Worm (Caenorhabditis elegans): Measurements from ENCODE around the gene C07H4.1.

C07H4.1 gene

DNA sequence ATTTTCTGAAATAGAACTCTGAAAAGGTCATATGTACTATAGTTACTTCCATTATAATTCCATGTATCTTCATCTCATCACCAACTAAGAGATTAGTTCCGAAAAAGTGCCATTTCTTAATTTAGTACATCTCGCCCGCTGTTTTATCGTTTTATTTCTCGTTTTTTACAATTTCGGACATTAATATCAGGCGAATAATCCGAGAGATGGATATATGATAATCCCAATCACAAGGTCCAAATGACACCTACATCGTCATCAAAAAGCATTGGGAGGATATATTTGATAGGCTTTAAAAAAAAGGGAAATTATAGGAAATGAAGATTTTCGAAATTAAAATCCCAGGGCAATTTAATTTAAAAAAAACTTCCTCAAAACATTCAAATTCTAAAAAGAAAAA is 26.8 kb upstream of the C07H4.1 start:
- no peak for TF ChIP-seq F10B5.3 (tag; optimal IDR thresholded peaks at IDR 0.05)
- no peak for TF ChIP-seq snpc-4 (tag; optimal IDR thresholded peaks at IDR 0.05)
- TF ChIP-seq F49E8.2 (tag; optimal IDR thresholded peaks at IDR 0.05; ENCODE audit: borderline replicate concordance), result no peak
- no peak for TF ChIP-seq ceh-32 (tag; optimal IDR thresholded peaks at IDR 0.05; ENCODE audit: poor library complexity)
- no peak for TF ChIP-seq ceh-44 (GFP tag; IDR thresholded peaks at IDR 0.05)
- TF ChIP-seq arid-1 (GFP tag; conservative IDR thresholded peaks at IDR 0.05), result no peak
- no peak for TF ChIP-seq hmg-1.1 (GFP tag; IDR thresholded peaks at IDR 0.05)
- TF ChIP-seq madf-9 (GFP tag; conservative IDR thresholded peaks at IDR 0.05), result no peak
- TF ChIP-seq lim-7 (GFP tag; IDR thresholded peaks at IDR 0.05), result no peak
- no peak for TF ChIP-seq nhr-28 (tag; optimal IDR thresholded peaks at IDR 0.05)
- no peak for TF ChIP-seq daf-8 (GFP tag; IDR thresholded peaks at IDR 0.05)
- TF ChIP-seq attf-4 (tag; optimal IDR thresholded peaks at IDR 0.05), result no peak
- TF ChIP-seq mes-2 (tag; optimal IDR thresholded peaks at IDR 0.05; ENCODE audit: poor library complexity, severe bottlenecking), result no peak
- no peak for TF ChIP-seq daf-19 (GFP tag; conservative IDR thresholded peaks at IDR 0.05)
- TF ChIP-seq mxl-2 (GFP tag; conservative IDR thresholded peaks at IDR 0.05), result no peak
- TF ChIP-seq Y75B8A.6 (GFP tag; IDR thresholded peaks at IDR 0.05), result no peak

ce11 chrII:9117789-9118242 is 24.3 kb upstream of the C07H4.1 start:
- TF ChIP-seq unc-39 (tag; optimal IDR thresholded peaks at IDR 0.05), result no peak
- TF ChIP-seq gei-8 (GFP tag; optimal IDR thresholded peaks at IDR 0.05), result no peak
- TF ChIP-seq zag-1 (tag; optimal IDR thresholded peaks at IDR 0.05), result no peak
- TF ChIP-seq daf-19 (GFP tag; conservative IDR thresholded peaks at IDR 0.05), result 0 out of 2 replicates have a peak, but pooled peaks have one; percentile 55
- TF ChIP-seq Y48G9A.11 (GFP tag; IDR thresholded peaks at IDR 0.05), result no peak
- no peak for TF ChIP-seq ztf-7 (tag; optimal IDR thresholded peaks at IDR 0.05)
- TF ChIP-seq F49E8.2 (tag; optimal IDR thresholded peaks at IDR 0.05; ENCODE audit: borderline replicate concordance), result no peak
- peak; percentile 70 for TF ChIP-seq nhr-77 (tag; optimal IDR thresholded peaks at IDR 0.05)
- TF ChIP-seq T20F7.1 (GFP tag; optimal IDR thresholded peaks at IDR 0.05), result peak; percentile 5
- no peak for TF ChIP-seq D1046.2 (GFP tag; IDR thresholded peaks at IDR 0.05)
- no peak for TF ChIP-seq aly-2 (tag; optimal IDR thresholded peaks at IDR 0.05)
- TF ChIP-seq fkh-10 (GFP tag; optimal IDR thresholded peaks at IDR 0.05), result no peak
- TF ChIP-seq zfp-3 (GFP tag; conservative IDR thresholded peaks at IDR 0.05), result no peak
- TF ChIP-seq unc-62 (GFP tag; optimal IDR thresholded peaks at IDR 0.05 in 1 of 2), result peak in 1 of 2 experiments; percentile 34
- no peak for TF ChIP-seq unc-62 (tag; optimal IDR thresholded peaks at IDR 0.05)
- TF ChIP-seq F10B5.3 (tag; optimal IDR thresholded peaks at IDR 0.05), result no peak
- no peak for TF ChIP-seq ZK337.2 (GFP tag; IDR thresholded peaks at IDR 0.05)
- no peak for TF ChIP-seq lir-3 (tag; optimal IDR thresholded peaks at IDR 0.05)
- TF ChIP-seq lsy-2 (tag; optimal IDR thresholded peaks at IDR 0.05), result peak in 1 of 2 experiments; percentile 46
- TF ChIP-seq dmd-6 (GFP tag; IDR thresholded peaks at IDR 0.05), result peak; percentile 59
- no peak for TF ChIP-seq zfp-2 (tag; optimal IDR thresholded peaks at IDR 0.05)
- TF ChIP-seq hlh-11 (tag; optimal IDR thresholded peaks at IDR 0.05), result peak; percentile 36
- no peak for TF ChIP-seq zip-11 (GFP tag; IDR thresholded peaks at IDR 0.05)
- TF ChIP-seq saeg-2 (GFP tag; IDR thresholded peaks at IDR 0.05), result no peak
- no peak for TF ChIP-seq madf-5 (GFP tag; IDR thresholded peaks at IDR 0.05)
- peak; percentile 59 for TF ChIP-seq dve-1 (tag; optimal IDR thresholded peaks at IDR 0.05; ENCODE audit: insufficient read depth)
- TF ChIP-seq tag-97 (GFP tag; IDR thresholded peaks at IDR 0.05), result no peak
- TF ChIP-seq daf-8 (GFP tag; IDR thresholded peaks at IDR 0.05), result no peak
- TF ChIP-seq T26A8.4 (GFP tag; IDR thresholded peaks at IDR 0.05), result no peak
- TF ChIP-seq nhr-11 (tag; optimal IDR thresholded peaks at IDR 0.05), result peak; percentile 8
- TF ChIP-seq nhr-48 (tag; optimal IDR thresholded peaks at IDR 0.05), result peak; percentile 58
- TF ChIP-seq lin-1 (GFP tag; IDR thresholded peaks at IDR 0.05), result peak; percentile 67; the same call in 1 of the 2 replicates
- TF ChIP-seq pqm-1 (tag; optimal IDR thresholded peaks at IDR 0.05), result peak; percentile 91
- TF ChIP-seq lin-38 (GFP tag; IDR thresholded peaks at IDR 0.05), result no peak
- TF ChIP-seq mep-1 (tag; optimal IDR thresholded peaks at IDR 0.05), result peak; percentile 70
- TF ChIP-seq daf-16 (GFP tag; optimal IDR thresholded peaks at IDR 0.05), result no peak
- peak; percentile 60 for TF ChIP-seq daf-16 (tag; optimal IDR thresholded peaks at IDR 0.05)
- TF ChIP-seq vab-7 (GFP tag; IDR thresholded peaks at IDR 0.05), result no peak
- TF ChIP-seq nhr-28 (tag; optimal IDR thresholded peaks at IDR 0.05), result peak; percentile 75
- TF ChIP-seq ceh-32 (tag; optimal IDR thresholded peaks at IDR 0.05; ENCODE audit: poor library complexity), result no peak

Measured in whole organism, L4 larva.